Worm (Caenorhabditis elegans) whole organism, mixed stage, embryonic: ENCODE data around the gene col-106.

Source experiments
- ceh-43 ChIP-seq: fragments of 200-800 bp; sonication (Bioruptor generic); optimal IDR thresholded peaks from 2 replicates; lab custom pipeline; 2018; ENCODE audit warnings: mild to moderate bottlenecking, missing genetic modification characterization, moderate library complexity, missing compliant biosample characterization
- cnd-1 ChIP-seq: fragments of 200-800 bp; sonication (Bioruptor generic); optimal IDR thresholded peaks from 2 replicates; lab custom pipeline; 2018; ENCODE audit warnings: mild to moderate bottlenecking, missing genetic modification characterization, missing compliant biosample characterization
- lin-13 ChIP-seq: fragments of 150-350 bp; optimal IDR thresholded peaks from 2 replicates; lab custom pipeline; 2014; ENCODE audit warnings: missing biosample characterization, missing genetic modification characterization
- lsy-2 ChIP-seq: fragments of 150-350 bp; optimal IDR thresholded peaks from 2 replicates; lab custom pipeline; 2014; ENCODE audit warnings: missing biosample characterization, missing genetic modification characterization
- mep-1 ChIP-seq: fragments of 150-350 bp; optimal IDR thresholded peaks from 2 replicates; lab custom pipeline; 2017; ENCODE audit warnings: missing biosample characterization, missing genetic modification reagents, missing genetic modification characterization, inconsistent platforms
- mls-2 ChIP-seq: sonication (generic microtip); optimal IDR thresholded peaks from 2 replicates; lab custom pipeline; 2016; ENCODE audit warnings: mild to moderate bottlenecking, missing genetic modification characterization, moderate library complexity, missing compliant biosample characterization
- nhr-237 ChIP-seq: fragments of 150-350 bp; optimal IDR thresholded peaks from 2 replicates; lab custom pipeline; 2014; ENCODE audit warnings: missing biosample characterization, missing genetic modification characterization
- nhr-28 ChIP-seq: fragments of 150-350 bp; optimal IDR thresholded peaks from 2 replicates; lab custom pipeline; 2014; ENCODE audit warnings: missing biosample characterization, missing genetic modification characterization
- pha-4 ChIP-seq: fragments of 150-350 bp; optimal IDR thresholded peaks from 2 replicates; lab custom pipeline; 2018; ENCODE audit warnings: missing biosample characterization, missing genetic modification reagents, missing genetic modification characterization
- snpc-4 ChIP-seq: fragments of 150-350 bp; optimal IDR thresholded peaks from 2 replicates; lab custom pipeline; 2014; ENCODE audit warnings: missing biosample characterization, missing genetic modification characterization
- unc-39 ChIP-seq: fragments of 150-350 bp; optimal IDR thresholded peaks from 2 replicates; lab custom pipeline; 2014; ENCODE audit warnings: missing biosample characterization, missing genetic modification characterization
- unc-62 ChIP-seq: fragments of 150-350 bp; optimal IDR thresholded peaks from 2 replicates; lab custom pipeline; 2014; ENCODE audit warnings: missing biosample characterization, missing genetic modification reagents, missing genetic modification characterization
- ztf-11 ChIP-seq: fragments of 150-350 bp; optimal IDR thresholded peaks from 2 replicates; lab custom pipeline; 2014; ENCODE audit warnings: missing biosample characterization, missing genetic modification characterization

DNA sequence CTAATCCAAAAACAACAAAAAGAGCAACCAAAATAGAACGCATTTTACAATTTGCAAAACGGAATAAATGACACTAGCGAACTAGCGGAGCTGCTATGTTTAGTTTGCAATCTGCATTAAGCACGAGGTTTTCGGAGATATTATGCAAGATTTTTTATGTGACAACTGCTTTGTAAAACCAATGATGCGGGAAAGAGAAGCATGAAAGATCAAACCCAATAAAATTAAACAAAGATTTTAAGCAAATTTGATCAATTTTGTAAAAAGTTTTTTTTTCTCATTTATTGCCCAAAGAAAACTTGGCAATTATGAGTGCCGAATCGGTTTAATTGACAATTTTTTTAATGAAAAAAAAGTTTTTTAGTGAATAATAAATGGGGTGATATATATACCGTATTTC, 35.6 kb downstream of the col-106 start, which contains the start of gene Y77E11A.8:
- TF ChIP-seq lsy-2 (tag; lab: Kevin White, UChicago) (no peak), mep-1 (tag; lab: Kevin White, UChicago) (no peak), pha-4 (tag; lab: Kevin White, UChicago) (no peak), ztf-11 (tag; lab: Kevin White, UChicago) (no peak), unc-39 (tag; lab: Kevin White, UChicago) (no peak), mls-2 (tag; lab: Kevin White, UChicago) (no peak), cnd-1 (no peak), lin-13 (tag; lab: Kevin White, UChicago) (no peak), nhr-28 (tag; lab: Kevin White, UChicago) (no peak), snpc-4 (tag; lab: Kevin White, UChicago) (no peak), ceh-43 (GFP tag; lab: Kevin White, UChicago) (no peak), nhr-237 (tag; lab: Kevin White, UChicago) (no peak), unc-62 (GFP tag; lab: Kevin White, UChicago) (no peak)
